Fruit fly (Drosophila melanogaster) whole organism, embryonic: Measurements from ENCODE around the gene P5CDh2.
A peak's percentile ranks its signal among the peaks of the same experiment; 100 is the strongest.

Experiments
- Abd-B ChIP-seq: fragments of 200-800 bp; sonication (Bioruptor generic); optimal IDR thresholded peaks from 2 replicates; lab custom pipeline; 2018; ENCODE audit warnings: missing biosample characterization, mild to moderate bottlenecking, missing genetic modification characterization, moderate library complexity
- Atf-2 ChIP-seq: fragments of 200-800 bp; sonication (Bioruptor generic); optimal IDR thresholded peaks from 2 replicates; lab custom pipeline; 2016; ENCODE audit warnings: missing biosample characterization, missing genetic modification characterization
- BEAF-32 ChIP-seq: fragments of 200-800 bp; sonication (Bioruptor generic); optimal IDR thresholded peaks from 3 replicates; lab custom pipeline; 2017; ENCODE audit warnings: missing biosample characterization, missing genetic modification characterization, mild to moderate bottlenecking, moderate library complexity, missing genetic modification reagents
- CG12391 ChIP-seq: fragments of 200-800 bp; sonication (Bioruptor generic); optimal IDR thresholded peaks from 3 replicates; lab custom pipeline; 2018; ENCODE audit warnings: missing biosample characterization, mild to moderate bottlenecking, missing genetic modification characterization, moderate library complexity
- CG12659 ChIP-seq: fragments of 200-800 bp; sonication (Bioruptor generic); optimal IDR thresholded peaks from 3 replicates; lab custom pipeline; 2017; ENCODE audit warnings: mild to moderate bottlenecking, missing biosample characterization, missing genetic modification reagents, missing genetic modification characterization
- CG12942 ChIP-seq: fragments of 200-800 bp; sonication (Bioruptor generic); optimal IDR thresholded peaks from 3 replicates; lab custom pipeline; 2016; ENCODE audit warnings: missing biosample characterization, missing genetic modification characterization
- CG1647 ChIP-seq: fragments of 200-800 bp; sonication (Bioruptor generic); optimal IDR thresholded peaks from 3 replicates; lab custom pipeline; 2016; ENCODE audit warnings: missing biosample characterization, missing genetic modification characterization
- CG17385 ChIP-seq: fragments of 200-800 bp; sonication (Bioruptor generic); optimal IDR thresholded peaks from 3 replicates; lab custom pipeline; 2018; ENCODE audit warnings: missing biosample characterization, mild to moderate bottlenecking, missing genetic modification characterization
- CG17568 ChIP-seq: fragments of 200-800 bp; sonication (Bioruptor generic); optimal IDR thresholded peaks from 2 replicates; lab custom pipeline; 2018; ENCODE audit warnings: missing biosample characterization, mild to moderate bottlenecking, missing genetic modification characterization, moderate library complexity
- CG2678 ChIP-seq: fragments of 200-800 bp; sonication (Bioruptor generic); optimal IDR thresholded peaks from 3 replicates; lab custom pipeline; 2019; ENCODE audit warnings: missing biosample characterization, mild to moderate bottlenecking, missing genetic modification characterization, moderate library complexity
- CG2712 ChIP-seq: fragments of 200-800 bp; optimal IDR thresholded peaks from 3 replicates; lab custom pipeline; 2019; ENCODE audit warnings: missing biosample characterization, mild to moderate bottlenecking, missing genetic modification characterization, moderate library complexity
- CG30403 ChIP-seq: fragments of 200-800 bp; sonication (Bioruptor generic); optimal IDR thresholded peaks from 3 replicates; lab custom pipeline; 2016; ENCODE audit warnings: missing biosample characterization, missing genetic modification characterization
- CG31365 ChIP-seq: fragments of 200-800 bp; sonication (Bioruptor generic); optimal IDR thresholded peaks from 2 replicates; lab custom pipeline; 2018; ENCODE audit warnings: missing biosample characterization, mild to moderate bottlenecking, missing genetic modification characterization
- CG31441 ChIP-seq: fragments of 200-800 bp; sonication (Bioruptor generic); IDR thresholded peaks from 2 replicates; pipeline ENCODE4 v1.3.6; 2022; ENCODE audit warnings: missing biosample characterization, missing genetic modification characterization
- CG4424 ChIP-seq: fragments of 200-800 bp; sonication (Bioruptor generic); optimal IDR thresholded peaks from 3 replicates; lab custom pipeline; 2016; ENCODE audit warnings: missing biosample characterization, missing genetic modification characterization
- CG7556 ChIP-seq: fragments of 200-800 bp; sonication (Bioruptor generic); optimal IDR thresholded peaks from 2 replicates; lab custom pipeline; 2017; ENCODE audit warnings: missing biosample characterization, mild to moderate bottlenecking, missing genetic modification characterization
- CG9437 ChIP-seq: fragments of 200-800 bp; sonication (Bioruptor generic); optimal IDR thresholded peaks from 2 replicates; lab custom pipeline; 2018; ENCODE audit warnings: missing biosample characterization, mild to moderate bottlenecking, missing genetic modification characterization
- CG9727 ChIP-seq: fragments of 200-800 bp; sonication (Bioruptor generic); optimal IDR thresholded peaks from 3 replicates; lab custom pipeline; 2017; ENCODE audit warnings: missing biosample characterization, mild to moderate bottlenecking, missing genetic modification characterization
- Chrac-16 ChIP-seq: fragments of 200-800 bp; sonication (Bioruptor generic); optimal IDR thresholded peaks from 3 replicates; lab custom pipeline; 2016; ENCODE audit warnings: missing biosample characterization, missing genetic modification characterization
- CoRest ChIP-seq: fragments of 200-800 bp; sonication (Bioruptor generic); optimal IDR thresholded peaks from 3 replicates; lab custom pipeline; 2018; ENCODE audit warnings: missing biosample characterization, mild to moderate bottlenecking, missing genetic modification characterization, moderate library complexity
- D19B ChIP-seq: fragments of 200-800 bp; sonication (Bioruptor generic); optimal IDR thresholded peaks from 2 replicates; lab custom pipeline; 2017; ENCODE audit warnings: missing biosample characterization, mild to moderate bottlenecking, missing genetic modification characterization
- Dll ChIP-seq: fragments of 200-800 bp; sonication (Bioruptor generic); IDR thresholded peaks from 4 replicates; pipeline ENCODE4 v1.3.6; 2022; ENCODE audit warnings: missing biosample characterization, missing genetic modification characterization; ENCODE audit not compliant: partially characterized antibody
- Fer3 ChIP-seq: fragments of 200-800 bp; sonication (Bioruptor generic); optimal IDR thresholded peaks from 2 replicates; lab custom pipeline; 2018; ENCODE audit warnings: missing biosample characterization, mild to moderate bottlenecking, missing genetic modification characterization, moderate library complexity
- Gug ChIP-seq: fragments of 200-800 bp; sonication (Bioruptor generic); IDR thresholded peaks from 4 replicates; pipeline ENCODE4 v1.3.6; 2022; ENCODE audit warnings: missing biosample characterization, missing genetic modification characterization
- HLH54F ChIP-seq: fragments of 200-800 bp; sonication (Bioruptor generic); optimal IDR thresholded peaks from 3 replicates; lab custom pipeline; 2016; ENCODE audit warnings: missing biosample characterization, missing genetic modification characterization
- Hmr ChIP-seq: fragments of 200-800 bp; sonication (Bioruptor generic); optimal IDR thresholded peaks from 3 replicates; lab custom pipeline; 2017; ENCODE audit warnings: mild to moderate bottlenecking, missing biosample characterization, missing genetic modification reagents, missing genetic modification characterization
- Hr39 ChIP-seq: fragments of >200 bp; optimal IDR thresholded peaks from 2 replicates; lab custom pipeline; 2017
- Hsf ChIP-seq: fragments of 200-800 bp; sonication (Bioruptor generic); optimal IDR thresholded peaks from 3 replicates; lab custom pipeline; 2016; ENCODE audit warnings: missing biosample characterization, missing genetic modification characterization
- Myb ChIP-seq: fragments of 200-800 bp; sonication (Bioruptor generic); optimal IDR thresholded peaks from 2 replicates; lab custom pipeline; 2016; ENCODE audit warnings: missing biosample characterization, missing genetic modification characterization
- NfI ChIP-seq: fragments of 200-800 bp; sonication (Bioruptor generic); optimal IDR thresholded peaks from 3 replicates; lab custom pipeline; 2018; ENCODE audit warnings: missing biosample characterization, mild to moderate bottlenecking, missing genetic modification characterization, moderate library complexity
- Oli ChIP-seq: fragments of 200-800 bp; sonication (Bioruptor generic); optimal IDR thresholded peaks from 2 replicates; lab custom pipeline; 2018; ENCODE audit warnings: missing biosample characterization, mild to moderate bottlenecking, missing genetic modification characterization, moderate library complexity
- Sox102F ChIP-seq: fragments of 200-800 bp; sonication (Bioruptor generic); optimal IDR thresholded peaks from 2 replicates; lab custom pipeline; 2018; ENCODE audit warnings: missing biosample characterization, mild to moderate bottlenecking, missing genetic modification characterization, moderate library complexity
- cad ChIP-seq: fragments of >200 bp; optimal IDR thresholded peaks from 2 replicates; lab custom pipeline; 2017; ENCODE audit warnings: missing biosample characterization, missing genetic modification characterization
- chif ChIP-seq, 2 experiments: fragments of 200-800 bp; sonication (Bioruptor generic); optimal IDR thresholded peaks; 3 replicates each; lab custom pipeline; 2016; ENCODE audit warnings: missing biosample characterization in 2 of 2, missing genetic modification characterization in 2 of 2
- dmrt11E ChIP-seq: fragments of 200-800 bp; sonication (Bioruptor generic); optimal IDR thresholded peaks from 3 replicates; lab custom pipeline; 2018; ENCODE audit warnings: missing biosample characterization, mild to moderate bottlenecking, missing genetic modification characterization, moderate library complexity
- grau ChIP-seq: fragments of 200-800 bp; optimal IDR thresholded peaks from 3 replicates; lab custom pipeline; 2019; ENCODE audit warnings: missing biosample characterization, mild to moderate bottlenecking, missing genetic modification characterization, moderate library complexity
- gro ChIP-seq: fragments of 200-800 bp; sonication (Bioruptor generic); optimal IDR thresholded peaks from 2 replicates; lab custom pipeline; 2016; ENCODE audit warnings: missing biosample characterization, missing genetic modification characterization
- hkb ChIP-seq, 2 experiments: fragments of 200-800 bp in 1 of 2; fragments of >200 bp in 1 of 2; sonication (Bioruptor generic) in 1 of 2; IDR thresholded peaks in 1 of 2; optimal IDR thresholded peaks in 1 of 2; 2 replicates each; pipeline versions ENCODE4 v1.3.6 to Lab custom; 2017 to 2022; ENCODE audit warnings: missing biosample characterization in 1 of 2, missing genetic modification characterization in 1 of 2
- jigr1 ChIP-seq: fragments of 200-800 bp; sonication (Bioruptor generic); IDR thresholded peaks from 3 replicates; pipeline ENCODE4 v1.3.6; 2022; ENCODE audit warnings: missing biosample characterization, missing genetic modification characterization
- jumu ChIP-seq: fragments of 200-800 bp; sonication (Bioruptor generic); optimal IDR thresholded peaks from 3 replicates; lab custom pipeline; 2016; ENCODE audit warnings: missing biosample characterization, missing genetic modification characterization
- lilli ChIP-seq: fragments of 200-800 bp; sonication (Bioruptor generic); optimal IDR thresholded peaks from 3 replicates; lab custom pipeline; 2016; ENCODE audit warnings: missing biosample characterization, missing genetic modification characterization
- lola ChIP-seq, 3 experiments: fragments of >200 bp in 2 of 3; fragments of 200-800 bp in 1 of 3; sonication (Bioruptor generic) in 1 of 3; optimal IDR thresholded peaks; 2 replicates each; lab custom pipeline; 2017 to 2019; ENCODE audit warnings: missing biosample characterization in 3 of 3, missing genetic modification characterization in 3 of 3, mild to moderate bottlenecking in 1 of 3, moderate library complexity in 1 of 3
- nau ChIP-seq: fragments of 200-800 bp; sonication (Bioruptor generic); optimal IDR thresholded peaks from 3 replicates; lab custom pipeline; 2017; ENCODE audit warnings: missing biosample characterization, mild to moderate bottlenecking, missing genetic modification characterization, missing genetic modification reagents
- nmo ChIP-seq: fragments of 200-800 bp; sonication (Bioruptor generic); optimal IDR thresholded peaks from 2 replicates; lab custom pipeline; 2018; ENCODE audit warnings: missing biosample characterization, mild to moderate bottlenecking, missing genetic modification characterization, moderate library complexity
- nom ChIP-seq: fragments of 200-800 bp; sonication (Bioruptor generic); optimal IDR thresholded peaks from 2 replicates; lab custom pipeline; 2017; ENCODE audit warnings: missing biosample characterization, missing genetic modification characterization, mild to moderate bottlenecking, moderate library complexity, missing genetic modification reagents
- org-1 ChIP-seq: fragments of 200-800 bp; sonication (Bioruptor generic); optimal IDR thresholded peaks from 2 replicates; lab custom pipeline; 2017; ENCODE audit warnings: missing biosample characterization, missing genetic modification characterization
- sens ChIP-seq: fragments of 200-800 bp; sonication (Bioruptor generic); peaks from one replicate; lab custom pipeline; 2016; ENCODE audit warnings: missing biosample characterization, missing genetic modification characterization
- slp2 ChIP-seq: fragments of 200-800 bp; sonication (Bioruptor generic); optimal IDR thresholded peaks from 2 replicates; lab custom pipeline; 2016; ENCODE audit warnings: missing biosample characterization, missing genetic modification characterization
- tap ChIP-seq: fragments of 200-800 bp; optimal IDR thresholded peaks from 3 replicates; lab custom pipeline; 2019; ENCODE audit warnings: missing biosample characterization, mild to moderate bottlenecking, missing genetic modification characterization, moderate library complexity
- vnd ChIP-seq: fragments of 200-800 bp; sonication (Bioruptor generic); IDR thresholded peaks from 3 replicates; pipeline ENCODE4 v1.3.6; 2022; ENCODE audit warnings: missing biosample characterization, missing genetic modification characterization; ENCODE audit not compliant: partially characterized antibody

The P5CDh2 gene

DNA sequence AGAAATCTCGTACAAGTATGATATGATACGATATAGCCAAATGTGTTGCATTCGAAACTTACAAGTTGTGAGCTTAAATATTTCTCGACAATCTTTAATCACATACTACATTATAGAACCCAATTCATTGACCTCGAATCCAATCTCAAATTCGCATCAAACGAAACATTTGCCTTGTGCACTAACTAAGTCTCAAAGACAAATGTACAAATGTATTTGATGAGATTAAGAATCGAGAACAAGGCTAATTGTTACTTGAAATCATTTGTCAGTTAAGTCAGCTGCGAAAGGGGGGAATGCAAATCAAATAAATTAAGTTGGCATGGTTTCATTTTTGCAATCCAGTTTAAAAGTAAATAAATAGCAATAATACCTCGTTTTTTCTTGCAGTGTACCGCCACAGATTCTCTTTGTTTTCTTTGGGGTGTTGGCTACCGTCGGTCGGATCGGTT lies 39.2 kb upstream of the P5CDh2 start (continued):
- TF ChIP-seq grau (tag; lab: Kevin White, UChicago): peak; percentile 31
- peak; percentile 46 for TF ChIP-seq CG30403 (GFP tag; lab: Kevin White, UChicago)
- peak; percentile 42 for TF ChIP-seq CG7556 (GFP tag; lab: Kevin White, UChicago)
- peak; percentile 3 for TF ChIP-seq CG17385
- peak; percentile 5 for TF ChIP-seq jumu (GFP tag; lab: Kevin White, UChicago)
- TF ChIP-seq vnd: no peak
- no peak for TF ChIP-seq HLH54F (GFP tag; lab: Kevin White, UChicago)
- peak; percentile 58 for TF ChIP-seq CoRest (tag; lab: Kevin White, UChicago)
- TF ChIP-seq Chrac-16: peak; percentile 2
- peak; percentile 28 for TF ChIP-seq CG9727 (GFP tag; lab: Kevin White, UChicago)
- TF ChIP-seq nau (GFP tag; lab: Kevin White, UChicago): peak; percentile 13
- TF ChIP-seq Hr39: no peak
- peak; percentile 58 for TF ChIP-seq CG9437
- TF ChIP-seq CG12659: peak; percentile 17
- peak; percentile 61 for TF ChIP-seq Oli
- TF ChIP-seq CG31365 (tag; lab: Kevin White, UChicago): no peak
- peak; percentile 11 for TF ChIP-seq Hsf (GFP tag; lab: Kevin White, UChicago)
- TF ChIP-seq lilli (GFP tag; lab: Kevin White, UChicago): peak; percentile 19
- peak; percentile 7 for TF ChIP-seq CG1647 (GFP tag; lab: Kevin White, UChicago)
- TF ChIP-seq org-1 (GFP tag; lab: Kevin White, UChicago): peak; percentile 60
- TF ChIP-seq slp2 (GFP tag; lab: Kevin White, UChicago): peak; percentile 38
- peak; percentile 29 for TF ChIP-seq CG2712 (tag; lab: Kevin White, UChicago)
- peak; percentile 16 for TF ChIP-seq dmrt11E (tag; lab: Kevin White, UChicago)
- TF ChIP-seq Myb (GFP tag; lab: Kevin White, UChicago): peak; percentile 8
- TF ChIP-seq lola (GFP tag; optimal IDR thresholded peaks at IDR 0.05; lab: Kevin White, UChicago): peak in 1 of 3 experiments; percentile 28
- peak; percentile 9 for TF ChIP-seq CG4424
- peak; percentile 90 for TF ChIP-seq sens (GFP tag; lab: Kevin White, UChicago)
- no peak for TF ChIP-seq cad (GFP tag; lab: Kevin White, UChicago)
- no peak for TF ChIP-seq Abd-B (GFP tag; lab: Kevin White, UChicago)
- TF ChIP-seq nom: peak; percentile 29
- TF ChIP-seq gro (GFP tag; lab: Kevin White, UChicago): no peak
- peak; percentile 32 for TF ChIP-seq CG2678 (tag; lab: Kevin White, UChicago)
- TF ChIP-seq CG12391 (tag; lab: Kevin White, UChicago): peak; percentile 15
- TF ChIP-seq hkb (optimal IDR thresholded peaks at IDR 0.05; lab: Kevin White, UChicago): no peak
- TF ChIP-seq hkb (GFP tag; IDR thresholded peaks at IDR 0.05; lab: Robert Waterston, UW): peak; percentile 42; the same call in 1 of the 2 replicates
- TF ChIP-seq Gug (GFP tag; lab: Robert Waterston, UW): no peak
- no peak for TF ChIP-seq Fer3
- peak; percentile 29 to 63 for TF ChIP-seq chif (GFP tag; optimal IDR thresholded peaks at IDR 0.05; lab: Kevin White, UChicago)
- TF ChIP-seq D19B: no peak
- peak; percentile 51 for TF ChIP-seq Atf-2
- TF ChIP-seq BEAF-32 (GFP tag; lab: Kevin White, UChicago): no peak
- no peak for TF ChIP-seq NfI (GFP tag; lab: Kevin White, UChicago)
- TF ChIP-seq Dll (GFP tag; lab: Robert Waterston, UW): no peak
- TF ChIP-seq tap: no peak
- TF ChIP-seq CG31441 (GFP tag; lab: Robert Waterston, UW): peak; percentile 56; the same call in 1 of the 2 replicates
- peak; percentile 57 for TF ChIP-seq nmo (GFP tag; lab: Kevin White, UChicago)
- TF ChIP-seq Hmr (GFP tag; lab: Kevin White, UChicago): peak; percentile 4
- no peak for TF ChIP-seq CG17568 (GFP tag; lab: Kevin White, UChicago)
- no peak for TF ChIP-seq CG12942 (GFP tag; lab: Kevin White, UChicago)
- no peak for TF ChIP-seq jigr1 (GFP tag; lab: Robert Waterston, UW)
- TF ChIP-seq Sox102F (GFP tag; lab: Kevin White, UChicago): peak; percentile 60
